Worm (Caenorhabditis elegans): ENCODE data around the gene ZC262.4.

ce11 chrIII:8298216-8298920, 36.0 kb downstream of the ZC262.4 start:
- no peak for TF ChIP-seq skn-1 (tag; optimal IDR thresholded peaks at IDR 0.05)
- TF ChIP-seq alr-1 (tag; optimal IDR thresholded peaks at IDR 0.05) = no peak

Measured in whole organism, L2 larva.